Worm (Caenorhabditis elegans): ENCODE data around the gene unc-83.

ce11 chrV:6427433-6427832, 37.4 kb upstream of the unc-83 start:
- no peak for TF ChIP-seq F49E8.2 (tag; optimal IDR thresholded peaks at IDR 0.05; ENCODE audit: borderline replicate concordance)
- no peak for TF ChIP-seq zip-11 (GFP tag; IDR thresholded peaks at IDR 0.05)
- no peak for TF ChIP-seq pqm-1 (tag; optimal IDR thresholded peaks at IDR 0.05)
